Worm (Caenorhabditis elegans): ENCODE measurements around the gene str-124.

Gene str-124

DNA sequence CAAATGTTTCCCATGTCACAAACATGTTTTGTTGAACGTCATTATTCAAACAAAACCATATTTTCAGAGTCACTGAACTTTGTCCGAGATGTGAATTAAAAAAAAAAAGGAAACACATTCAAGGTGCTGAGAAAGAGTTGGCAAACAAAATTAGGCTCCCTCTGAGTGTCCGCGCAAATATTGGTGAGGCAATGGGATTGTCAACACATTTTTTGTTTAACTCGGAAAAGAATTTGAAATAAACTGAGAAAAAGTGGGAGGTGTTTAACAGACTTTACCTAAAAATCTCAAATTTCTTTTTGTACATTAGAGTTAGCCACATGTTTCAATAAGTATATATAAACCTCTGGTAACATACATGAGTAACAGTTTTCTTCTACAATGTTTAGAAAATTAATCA is 6.1 kb downstream of the str-124 start, which contains the start of gene abf-6:
Gene abf-6 (plus strand): TSS at position 323 of the 400 bp plus-strand sequence.
- TF ChIP-seq nfya-1 (tag; optimal IDR thresholded peaks at IDR 0.05) (no peak), rnt-1 (tag; optimal IDR thresholded peaks at IDR 0.05) (no peak), unc-3 (GFP tag; conservative IDR thresholded peaks at IDR 0.05) (no peak), unc-3 (tag; optimal IDR thresholded peaks at IDR 0.05) (no peak), odd-2 (tag; optimal IDR thresholded peaks at IDR 0.05) (no peak), C08G9.2 (tag; optimal IDR thresholded peaks at IDR 0.05) (no peak), hlh-13 (GFP tag; optimal IDR thresholded peaks at IDR 0.05) (no peak), ceh-48 (tag; optimal IDR thresholded peaks at IDR 0.05) (no peak), fkh-6 (tag; optimal IDR thresholded peaks at IDR 0.05) (no peak), che-1 (tag; optimal IDR thresholded peaks at IDR 0.05) (no peak), T23F11.4 (GFP tag; optimal IDR thresholded peaks at IDR 0.05) (no peak), ceh-6 (GFP tag; optimal IDR thresholded peaks at IDR 0.05) (no peak), tbx-2 (tag; optimal IDR thresholded peaks at IDR 0.05) (no peak)

DNA sequence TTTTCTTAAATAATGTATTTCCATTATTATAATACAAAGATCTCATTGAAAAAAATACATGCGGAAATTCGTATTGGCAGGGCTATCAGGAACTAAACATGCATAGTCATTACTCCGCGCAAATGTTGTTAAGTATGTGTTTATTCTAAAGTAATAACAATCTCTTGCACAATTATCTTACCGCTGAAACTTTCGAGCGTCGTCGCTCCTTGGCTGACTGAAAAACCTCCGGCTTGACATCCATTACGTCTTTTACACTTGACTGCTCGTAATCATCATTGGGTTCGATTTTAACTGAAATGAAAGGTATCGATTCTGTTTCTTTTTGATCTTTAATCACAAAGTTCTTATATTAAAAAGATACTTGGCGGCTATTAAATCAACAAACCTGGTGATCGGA is 12.1 kb downstream of the str-124 start:
- TF ChIP-seq hlh-15 (tag; optimal IDR thresholded peaks at IDR 0.05) (no peak), lim-6 (tag; optimal IDR thresholded peaks at IDR 0.05) (no peak), rnt-1 (tag; optimal IDR thresholded peaks at IDR 0.05) (no peak), ztf-16 (tag; optimal IDR thresholded peaks at IDR 0.05) (no peak), hlh-8 (tag; optimal IDR thresholded peaks at IDR 0.05) (no peak), C08G9.2 (tag; optimal IDR thresholded peaks at IDR 0.05) (no peak), zip-5 (tag; optimal IDR thresholded peaks at IDR 0.05) (no peak), ceh-9 (tag; optimal IDR thresholded peaks at IDR 0.05) (no peak), elt-2 (tag; optimal IDR thresholded peaks at IDR 0.05) (no peak), ama-1 (optimal IDR thresholded peaks at IDR 0.05) (no peak), hlh-6 (tag; optimal IDR thresholded peaks at IDR 0.05) (no peak)

DNA sequence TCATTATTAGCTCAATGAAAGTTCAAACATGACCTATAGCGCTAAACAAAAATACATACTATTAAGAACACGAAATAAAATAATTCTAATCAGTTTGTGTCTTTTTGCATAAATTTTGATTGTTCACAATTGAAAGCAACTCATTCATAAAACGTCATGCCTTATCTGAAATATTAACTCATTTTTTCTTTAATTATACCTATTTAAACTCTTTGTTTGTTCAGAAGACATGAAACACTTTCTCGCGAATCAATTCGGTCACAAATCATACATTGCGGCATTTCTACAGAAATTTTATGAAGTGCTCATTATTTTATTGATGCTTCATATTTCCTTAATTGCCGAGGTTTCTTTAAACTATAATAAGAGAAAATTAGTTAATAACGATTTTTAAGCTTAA is 19.2 kb downstream of the str-124 start:
- TF ChIP-seq unc-42 (tag; optimal IDR thresholded peaks at IDR 0.05) (no peak), ttx-3 (tag; optimal IDR thresholded peaks at IDR 0.05) (no peak), K09A11.1 (tag; optimal IDR thresholded peaks at IDR 0.05; ENCODE audit: insufficient read depth) (no peak), ceh-2 (tag; optimal IDR thresholded peaks at IDR 0.05) (no peak), lin-11 (tag; optimal IDR thresholded peaks at IDR 0.05) (no peak), Y22D7AL.16 (tag; optimal IDR thresholded peaks at IDR 0.05) (no peak), T23F11.4 (GFP tag; optimal IDR thresholded peaks at IDR 0.05) (no peak), tbx-7 (tag; optimal IDR thresholded peaks at IDR 0.05) (no peak)

DNA sequence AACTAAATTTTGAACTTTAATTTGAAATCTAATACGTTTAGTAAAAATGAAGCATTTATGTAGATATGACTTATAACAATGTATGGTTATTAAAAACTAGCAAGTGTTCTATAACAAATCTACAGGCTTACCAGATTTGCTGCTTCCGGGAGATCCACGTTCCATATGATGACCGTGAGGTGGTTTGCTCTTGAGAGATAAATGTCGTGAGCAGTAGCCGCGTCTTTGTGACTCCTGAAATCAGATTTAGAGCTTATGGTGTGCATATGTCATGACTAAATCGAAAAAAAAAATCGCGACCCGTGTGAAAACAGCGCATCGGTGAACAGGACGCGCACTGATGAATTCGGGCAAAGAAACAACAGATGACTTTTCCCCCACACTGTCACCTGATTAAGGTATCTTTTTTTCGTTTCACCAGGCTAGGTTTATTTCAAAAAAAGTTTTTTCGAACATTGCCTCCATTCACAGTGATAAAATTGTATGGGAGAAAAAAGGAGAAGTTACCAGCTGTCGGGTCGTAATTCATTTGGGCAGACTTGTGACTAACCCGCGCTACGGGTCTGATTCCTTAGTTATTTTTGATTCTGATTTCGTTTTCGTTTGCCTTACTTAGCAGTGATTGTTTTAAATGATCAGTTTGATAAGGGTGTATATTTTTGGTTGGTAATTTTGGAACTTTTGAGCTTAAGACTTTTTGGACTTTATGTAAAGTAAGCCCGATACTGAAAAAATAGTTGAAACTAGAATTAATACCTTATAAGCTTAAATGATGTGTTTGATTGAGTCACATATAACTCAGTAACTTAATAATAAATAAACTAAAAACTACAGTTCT is 20.6 kb downstream of the str-124 start, which contains the start of gene nhr-27:
Gene nhr-27 (minus strand): TSS at position 234 of the 838 bp plus-strand sequence.
- TF ChIP-seq ahr-1 (tag; optimal IDR thresholded peaks at IDR 0.05) (no peak), hlh-8 (tag; optimal IDR thresholded peaks at IDR 0.05) (no peak), npax-4 (tag; optimal IDR thresholded peaks at IDR 0.05) (no peak), sdc-2 (tag; optimal IDR thresholded peaks at IDR 0.05) (no peak), gmeb-2 (tag; optimal IDR thresholded peaks at IDR 0.05) (no peak), pqm-1 (tag; optimal IDR thresholded peaks at IDR 0.05) (no peak), Y22D7AL.16 (tag; optimal IDR thresholded peaks at IDR 0.05) (no peak), hlh-30 (tag; optimal IDR thresholded peaks at IDR 0.05; ENCODE audit: insufficient read depth) (no peak), ceh-34 (tag; optimal IDR thresholded peaks at IDR 0.05) (no peak), lim-6 (tag; optimal IDR thresholded peaks at IDR 0.05) (no peak), nhr-11 (tag; optimal IDR thresholded peaks at IDR 0.05) (no peak), ceh-31 (tag; optimal IDR thresholded peaks at IDR 0.05) (no peak), ceh-45 (GFP tag; IDR thresholded peaks at IDR 0.05) (no peak), eyg-1 (tag; optimal IDR thresholded peaks at IDR 0.05) (no peak), pros-1 (tag; optimal IDR thresholded peaks at IDR 0.05) (no peak)
